Worm (Caenorhabditis elegans) whole organism, young adult: ENCODE results near the gene npr-27.

Source experiments
- B0261.1 ChIP-seq: sonication (generic microtip); optimal IDR thresholded peaks from 2 replicates; lab custom pipeline; 2016; ENCODE audit warnings: mild to moderate bottlenecking, missing genetic modification characterization, moderate library complexity, missing compliant biosample characterization
- F52B5.7 ChIP-seq: sonication (generic microtip); optimal IDR thresholded peaks from 2 replicates; lab custom pipeline; 2016; ENCODE audit warnings: mild to moderate bottlenecking, missing genetic modification characterization, missing compliant biosample characterization
- Y67H2A.10 ChIP-seq: fragments of 200-800 bp; sonication (Bioruptor generic); conservative IDR thresholded peaks from 2 replicates; pipeline ENCODE4 v1.3.6; 2022; ENCODE audit warnings: missing genetic modification reagents, missing genetic modification characterization, missing compliant biosample characterization
- Y95B8A.8 ChIP-seq: fragments of 200-800 bp; sonication (Bioruptor generic); IDR thresholded peaks from 2 replicates; pipeline ENCODE4 v1.3.6; 2022; ENCODE audit warnings: missing genetic modification reagents, missing genetic modification characterization, missing compliant biosample characterization
- ceh-100 ChIP-seq: fragments of 200-800 bp; sonication (Bioruptor generic); IDR thresholded peaks from 2 replicates; pipeline ENCODE4 v1.3.6; 2022; ENCODE audit warnings: missing genetic modification reagents, missing genetic modification characterization, missing compliant biosample characterization
- efl-1 ChIP-seq: fragments of 150-350 bp; optimal IDR thresholded peaks from 2 replicates; lab custom pipeline; 2014; ENCODE audit warnings: missing biosample characterization, missing genetic modification reagents, missing genetic modification characterization
- ets-4 ChIP-seq: fragments of 200-800 bp; sonication (Bioruptor generic); optimal IDR thresholded peaks from 2 replicates; lab custom pipeline; 2018; ENCODE audit warnings: mild to moderate bottlenecking, missing genetic modification characterization, missing compliant biosample characterization
- lin-54 ChIP-seq: fragments of 200-800 bp; sonication (Bioruptor generic); optimal IDR thresholded peaks from 2 replicates; lab custom pipeline; 2018; ENCODE audit warnings: mild to moderate bottlenecking, missing genetic modification characterization, missing compliant biosample characterization
- madf-3 ChIP-seq: fragments of 200-800 bp; sonication (Bioruptor generic); IDR thresholded peaks from 2 replicates; pipeline ENCODE4 v1.3.6; 2022; ENCODE audit warnings: missing genetic modification reagents, missing genetic modification characterization, missing compliant biosample characterization
- pbrm-1 ChIP-seq: fragments of 200-800 bp; sonication (Bioruptor generic); IDR thresholded peaks from 2 replicates; pipeline ENCODE4 v1.3.6; 2022; ENCODE audit warnings: missing genetic modification reagents, missing genetic modification characterization, missing compliant biosample characterization
- snpc-4 ChIP-seq, 5 experiments: fragments of 150-350 bp in 1 of 5; sonication (generic microtip) in 4 of 5; optimal IDR thresholded peaks; 2 replicates each; lab custom pipeline; 2014 to 2018; ENCODE audit warnings: missing genetic modification characterization in 5 of 5, missing biosample characterization in 3 of 5, antibody characterized with exemption in 2 of 5, mild to moderate bottlenecking in 2 of 5, missing compliant biosample characterization in 2 of 5, missing genotype in 2 of 5, moderate library complexity in 2 of 5, missing genetic modification reagents in 1 of 5
- unc-130 ChIP-seq: sonication (generic microtip); optimal IDR thresholded peaks from 2 replicates; lab custom pipeline; 2016; ENCODE audit warnings: missing genetic modification reagents, missing genetic modification characterization, missing compliant biosample characterization

DNA sequence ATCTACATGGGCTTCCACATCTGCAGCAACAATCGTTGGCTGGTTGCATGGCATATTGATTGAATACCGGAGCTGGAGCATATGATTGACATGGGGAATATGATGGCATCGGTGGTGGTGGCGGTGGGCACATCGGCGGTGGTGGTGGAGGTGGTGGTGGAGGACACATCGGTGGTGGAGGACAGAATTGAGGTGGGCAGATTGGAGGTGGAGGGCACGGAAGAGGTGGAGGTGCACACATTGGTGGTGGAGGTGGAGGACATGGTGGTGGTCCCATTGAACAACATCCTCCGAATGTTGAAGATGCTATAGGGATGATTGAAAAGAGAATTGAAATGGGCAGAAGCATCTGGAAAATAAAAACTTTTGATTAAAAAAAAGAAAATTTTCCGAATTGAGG lies 5.0 kb downstream of the npr-27 start, which contains the start of gene grl-4:
- TF ChIP-seq unc-130 (GFP tag; lab: Kevin White, UChicago) (no peak), snpc-4 (GFP tag; optimal IDR thresholded peaks at IDR 0.05; lab: Kevin White, UChicago) (no peak), snpc-4 (tag; optimal IDR thresholded peaks at IDR 0.05; lab: Kevin White, UChicago) (no peak), madf-3 (no peak), B0261.1 (tag; lab: Kevin White, UChicago) (no peak), efl-1 (GFP tag; lab: Kevin White, UChicago) (no peak), lin-54 (GFP tag; lab: Kevin White, UChicago) (no peak), ets-4 (no peak), Y67H2A.10 (GFP tag; lab: Robert Waterston, UW) (no peak), Y95B8A.8 (GFP tag; lab: Robert Waterston, UW) (no peak), pbrm-1 (no peak), ceh-100 (GFP tag; lab: Robert Waterston, UW) (no peak), F52B5.7 (tag; lab: Kevin White, UChicago) (no peak)
